Fruit fly (Drosophila melanogaster): ENCODE measurements around the gene tbrd-1.

dm6 chr3R:23885182-23885581, 8.2 kb downstream of the tbrd-1 start:
- no peak for TF ChIP-seq Eip75B (GFP tag; optimal IDR thresholded peaks at IDR 0.05)
- TF ChIP-seq salr (GFP tag; optimal IDR thresholded peaks at IDR 0.05), result no peak
- TF ChIP-seq spab (GFP tag; optimal IDR thresholded peaks at IDR 0.05), result no peak
- TF ChIP-seq Hr38 (GFP tag; optimal IDR thresholded peaks at IDR 0.05), result no peak
- no peak for TF ChIP-seq CG8632 (GFP tag; optimal IDR thresholded peaks at IDR 0.05)
- no peak for TF ChIP-seq Gug (GFP tag; IDR thresholded peaks at IDR 0.05)
- TF ChIP-seq CG3032 (tag; optimal IDR thresholded peaks at IDR 0.05), result no peak
- TF ChIP-seq CG6276 (GFP tag; optimal IDR thresholded peaks at IDR 0.05), result no peak

All from whole organism, prepupa.